Fruit fly (Drosophila melanogaster): Measurements from ENCODE around the gene CG8236.
A peak's percentile ranks its signal among the peaks of the same experiment; 100 is the strongest.

The CG8236 gene

dm6 chr3R:8807048-8807447 is 37.9 kb downstream of the CG8236 start:
- no peak for TF ChIP-seq CG15710 (tag; optimal IDR thresholded peaks at IDR 0.05)
- no peak for TF ChIP-seq CG14655 (GFP tag; optimal IDR thresholded peaks at IDR 0.05)
- TF ChIP-seq gl (tag; optimal IDR thresholded peaks at IDR 0.05) = no peak
- no peak for TF ChIP-seq CG8301 (tag; optimal IDR thresholded peaks at IDR 0.05)
- no peak for TF ChIP-seq rn (GFP tag; IDR thresholded peaks at IDR 0.05)
- TF ChIP-seq CG17806 (tag; optimal IDR thresholded peaks at IDR 0.05) = no peak
- no peak for TF ChIP-seq CG9948 (tag; optimal IDR thresholded peaks at IDR 0.05)
- no peak for TF ChIP-seq fd96Ca (GFP tag; IDR thresholded peaks at IDR 0.05)
- no peak for TF ChIP-seq CG10348 (GFP tag; IDR thresholded peaks at IDR 0.05)
- no peak for TF ChIP-seq Pif1A (GFP tag; optimal IDR thresholded peaks at IDR 0.05)
- TF ChIP-seq CG34367 (tag; optimal IDR thresholded peaks at IDR 0.05) = no peak
- no peak for TF ChIP-seq CG12605 (GFP tag; IDR thresholded peaks at IDR 0.05)
- no peak for TF ChIP-seq EcR (GFP tag; optimal IDR thresholded peaks at IDR 0.05)
- no peak for TF ChIP-seq D1 (tag; optimal IDR thresholded peaks at IDR 0.05)
- no peak for TF ChIP-seq CG4496 (GFP tag; IDR thresholded peaks at IDR 0.05)
- TF ChIP-seq CG13204 (GFP tag; optimal IDR thresholded peaks at IDR 0.05) = no peak

DNA sequence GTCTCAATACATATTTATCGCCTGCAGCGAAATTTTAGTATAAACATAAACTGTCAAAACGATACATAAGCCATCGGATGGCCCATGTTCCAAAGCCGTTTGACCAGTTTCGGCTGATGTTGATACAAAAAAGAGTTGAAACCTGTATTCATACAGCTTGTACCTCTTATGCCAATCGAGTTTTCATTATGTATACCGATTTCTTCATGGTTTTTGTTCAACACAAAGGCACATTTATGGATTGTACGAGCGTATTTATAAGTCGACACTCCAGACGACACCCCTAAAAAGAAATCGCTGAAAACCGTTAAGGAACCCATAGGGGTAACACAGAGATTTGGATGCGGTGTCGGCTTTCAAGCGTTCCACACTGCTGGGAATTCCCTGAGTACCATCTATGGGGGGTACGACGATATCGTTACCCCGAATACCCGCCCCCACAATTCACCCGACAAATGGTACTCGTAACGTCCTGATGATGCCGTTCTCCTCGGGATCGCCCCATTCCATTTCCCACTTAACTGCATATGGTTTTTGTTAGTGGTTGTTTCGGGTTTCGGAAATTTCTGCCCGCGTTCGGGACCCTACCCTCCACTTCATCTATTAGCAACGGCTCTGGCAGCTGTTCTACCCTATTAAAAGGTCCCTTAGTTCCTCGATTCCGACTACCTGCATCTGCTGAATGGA is 38.8 kb downstream of the CG8236 start:
- no peak for TF ChIP-seq CG14655 (GFP tag; optimal IDR thresholded peaks at IDR 0.05)
- TF ChIP-seq EcR (GFP tag; optimal IDR thresholded peaks at IDR 0.05) = peak; percentile 48
- no peak for TF ChIP-seq Snoo (tag; optimal IDR thresholded peaks at IDR 0.05)
- no peak for TF ChIP-seq CG8301 (tag; optimal IDR thresholded peaks at IDR 0.05)
- no peak for TF ChIP-seq CG32121 (GFP tag; IDR thresholded peaks at IDR 0.05)

DNA sequence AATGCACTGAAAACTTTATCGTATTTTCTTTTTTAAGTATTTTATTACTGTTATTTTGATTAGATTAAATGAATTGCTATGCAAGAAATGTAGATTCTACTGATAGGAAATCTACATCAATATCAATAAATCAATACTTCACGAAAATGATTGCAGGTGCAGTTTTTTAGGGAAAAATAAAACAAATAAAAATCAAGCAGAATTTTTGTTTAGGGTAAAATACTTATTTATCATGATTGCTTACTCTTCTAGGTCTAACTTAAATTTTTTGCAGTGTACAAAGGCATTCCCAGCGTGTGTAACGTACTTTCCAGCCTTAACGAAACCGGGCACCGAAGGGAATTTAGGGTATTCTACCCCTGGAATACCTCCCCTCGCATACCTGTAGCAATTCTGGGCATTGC is 39.3 kb downstream of the CG8236 start:
- TF ChIP-seq CG34367 (tag; optimal IDR thresholded peaks at IDR 0.05) (peak; percentile 62), CG17806 (tag; optimal IDR thresholded peaks at IDR 0.05) (peak; percentile 78), CG14655 (GFP tag; optimal IDR thresholded peaks at IDR 0.05) (no peak), CG9948 (tag; optimal IDR thresholded peaks at IDR 0.05) (peak; percentile 68), D1 (tag; optimal IDR thresholded peaks at IDR 0.05) (peak; percentile 40), CG4496 (GFP tag; IDR thresholded peaks at IDR 0.05) (peak; percentile 19; the same call in 1 of the 3 replicates), CG15710 (tag; optimal IDR thresholded peaks at IDR 0.05) (peak; percentile 70), CG12605 (GFP tag; IDR thresholded peaks at IDR 0.05) (no peak), fd96Ca (GFP tag; IDR thresholded peaks at IDR 0.05) (no peak), Snoo (tag; optimal IDR thresholded peaks at IDR 0.05) (peak; percentile 45), CG8301 (tag; optimal IDR thresholded peaks at IDR 0.05) (peak; percentile 36), CG10348 (GFP tag; IDR thresholded peaks at IDR 0.05) (no peak), rn (GFP tag; IDR thresholded peaks at IDR 0.05) (no peak), Pif1B (GFP tag; optimal IDR thresholded peaks at IDR 0.05) (no peak), Ets98B (GFP tag; IDR thresholded peaks at IDR 0.05) (no peak), CG13204 (GFP tag; optimal IDR thresholded peaks at IDR 0.05) (no peak), EcR (GFP tag; optimal IDR thresholded peaks at IDR 0.05) (no peak), CG32121 (GFP tag; IDR thresholded peaks at IDR 0.05) (no peak), gl (tag; optimal IDR thresholded peaks at IDR 0.05) (peak; percentile 27), Pif1A (GFP tag; optimal IDR thresholded peaks at IDR 0.05) (no peak), CG8159 (tag; optimal IDR thresholded peaks at IDR 0.05) (peak; percentile 82)

dm6 chr3R:8809712-8810111 is 40.5 kb downstream of the CG8236 start:
- TF ChIP-seq rn (GFP tag; IDR thresholded peaks at IDR 0.05) = no peak
- peak; percentile 79 for TF ChIP-seq EcR (GFP tag; optimal IDR thresholded peaks at IDR 0.05)
- TF ChIP-seq CG9948 (tag; optimal IDR thresholded peaks at IDR 0.05) = no peak

dm6 chr3R:8810397-8811184 is 41.4 kb downstream of the CG8236 start:
- TF ChIP-seq CG9948 (tag; optimal IDR thresholded peaks at IDR 0.05) (peak; percentile 87), CG4496 (GFP tag; IDR thresholded peaks at IDR 0.05) (peak; percentile 20), CG13204 (GFP tag; optimal IDR thresholded peaks at IDR 0.05) (peak; percentile 28), CG15710 (tag; optimal IDR thresholded peaks at IDR 0.05) (peak; percentile 41), Snoo (tag; optimal IDR thresholded peaks at IDR 0.05) (no peak), Pif1B (GFP tag; optimal IDR thresholded peaks at IDR 0.05) (peak; percentile 15), CG14655 (GFP tag; optimal IDR thresholded peaks at IDR 0.05) (peak; percentile 85), CG12605 (GFP tag; IDR thresholded peaks at IDR 0.05) (peak; percentile 36; the same call in 1 of the 2 replicates), CG8301 (tag; optimal IDR thresholded peaks at IDR 0.05) (no peak), CG10348 (GFP tag; IDR thresholded peaks at IDR 0.05) (no peak), D1 (tag; optimal IDR thresholded peaks at IDR 0.05) (peak; percentile 85), gl (tag; optimal IDR thresholded peaks at IDR 0.05) (peak; percentile 23), CG32121 (GFP tag; IDR thresholded peaks at IDR 0.05) (peak; percentile 46), Pif1A (GFP tag; optimal IDR thresholded peaks at IDR 0.05) (peak; percentile 72), CG8159 (tag; optimal IDR thresholded peaks at IDR 0.05) (peak; percentile 32), fd96Ca (GFP tag; IDR thresholded peaks at IDR 0.05) (0 out of 3 replicates have a peak, but pooled peaks have one; percentile 26), rn (GFP tag; IDR thresholded peaks at IDR 0.05) (peak; percentile 39; the same call in 1 of the 2 replicates), EcR (GFP tag; optimal IDR thresholded peaks at IDR 0.05) (peak; percentile 15), CG34367 (tag; optimal IDR thresholded peaks at IDR 0.05) (peak; percentile 7), Ets98B (GFP tag; IDR thresholded peaks at IDR 0.05) (peak; percentile 54), CG17806 (tag; optimal IDR thresholded peaks at IDR 0.05) (peak; percentile 85)
